Fruit fly (Drosophila melanogaster): ENCODE results near the gene CG10347.

DNA sequence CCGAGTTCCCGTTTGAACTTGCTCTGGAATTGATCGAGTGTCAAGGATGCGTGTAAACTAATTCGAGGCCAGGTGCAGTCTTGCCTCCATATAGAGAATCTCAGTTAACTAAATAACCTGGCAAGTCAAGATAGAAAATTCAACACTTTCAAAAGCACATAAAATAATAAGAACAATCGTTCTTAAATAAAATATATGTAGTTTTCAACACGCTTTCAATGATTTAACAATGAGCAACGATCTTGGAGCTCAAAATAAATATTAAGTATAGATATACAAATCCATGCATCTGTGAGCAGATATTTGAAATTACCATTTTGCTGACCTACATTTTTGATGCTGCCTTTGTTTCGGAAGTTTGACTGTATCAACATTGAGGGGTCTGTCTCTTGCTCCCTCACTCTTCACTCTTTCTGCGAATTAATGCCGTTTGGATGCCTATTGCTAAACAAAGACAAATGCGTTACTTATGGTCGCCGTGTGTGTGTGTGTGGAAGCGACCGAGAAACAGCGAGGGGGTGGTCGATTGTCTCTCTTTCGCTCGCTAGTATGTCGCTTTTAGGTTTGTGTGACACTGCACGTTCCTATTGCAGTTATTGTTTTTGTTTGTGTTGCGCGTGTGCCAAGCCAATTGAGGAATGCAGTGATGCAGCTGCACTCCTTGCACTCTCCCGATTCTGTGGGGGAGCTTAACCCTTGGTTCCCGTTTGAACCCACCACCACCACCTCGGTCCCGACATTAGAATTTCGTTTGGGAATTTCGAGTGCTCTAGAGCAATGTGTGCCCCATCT, 34.3 kb downstream of the CG10347 start:
- TF ChIP-seq psq (optimal IDR thresholded peaks at IDR 0.05) (no peak), CG8478 (optimal IDR thresholded peaks at IDR 0.05) (no peak), usp (GFP tag; optimal IDR thresholded peaks at IDR 0.05) (no peak), Dll (optimal IDR thresholded peaks at IDR 0.05) (no peak)
